Worm (Caenorhabditis elegans): ENCODE measurements around the gene zyg-9.

zyg-9 gene

ce11 chrII:8467809-8468208 is 10.2 kb downstream of the zyg-9 start, which contains the start of gene M05D6.2:
TSS of gene M05D6.2 (plus strand) at chrII:8468109.
- no peak for TF ChIP-seq bed-3 (GFP tag; optimal IDR thresholded peaks at IDR 0.05)
- no peak for TF ChIP-seq ham-2 (GFP tag; optimal IDR thresholded peaks at IDR 0.05)
- TF ChIP-seq blmp-1 (tag; optimal IDR thresholded peaks at IDR 0.05): no peak
- TF ChIP-seq M03D4.4 (tag; optimal IDR thresholded peaks at IDR 0.05): no peak
- no peak for TF ChIP-seq lsy-2 (tag; optimal IDR thresholded peaks at IDR 0.05)
- TF ChIP-seq ztf-11 (tag; optimal IDR thresholded peaks at IDR 0.05): no peak
- no peak for TF ChIP-seq ces-1 (GFP tag; optimal IDR thresholded peaks at IDR 0.05)
- TF ChIP-seq ceh-43 (GFP tag; optimal IDR thresholded peaks at IDR 0.05): no peak
- no peak for TF ChIP-seq nhr-12 (tag; optimal IDR thresholded peaks at IDR 0.05)
- no peak for TF ChIP-seq elt-1 (tag; optimal IDR thresholded peaks at IDR 0.05; ENCODE audit: borderline replicate concordance, insufficient read depth)
- no peak for TF ChIP-seq tbx-8 (GFP tag; optimal IDR thresholded peaks at IDR 0.05)
- TF ChIP-seq lin-13 (tag; optimal IDR thresholded peaks at IDR 0.05): no peak
- no peak for TF ChIP-seq unc-62 (GFP tag; optimal IDR thresholded peaks at IDR 0.05)
- no peak for TF ChIP-seq unc-39 (tag; optimal IDR thresholded peaks at IDR 0.05)
- TF ChIP-seq nhr-28 (tag; optimal IDR thresholded peaks at IDR 0.05): no peak

DNA sequence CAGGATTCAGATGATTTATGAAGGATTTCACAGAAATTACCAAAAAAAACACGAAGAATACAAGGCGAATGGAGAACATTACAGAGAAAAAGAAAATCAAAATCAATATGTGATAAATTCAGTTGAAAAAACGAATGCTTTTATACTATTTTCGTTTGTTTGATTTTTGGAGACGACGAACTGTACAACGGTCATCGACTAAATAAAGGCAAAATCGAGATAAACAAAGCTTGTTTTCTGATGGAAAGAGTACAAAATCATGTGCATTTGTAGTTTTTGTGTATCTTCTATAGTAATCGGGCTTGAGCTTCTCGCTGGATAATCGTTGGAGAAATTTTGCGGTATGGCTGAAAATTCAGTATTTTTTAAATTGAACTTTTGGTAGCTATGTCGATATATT is 13.5 kb downstream of the zyg-9 start, which contains the start of gene M05D6.8:
M05D6.8 (minus strand) TSS at position 101 of the 400 bp plus-strand sequence.
- TF ChIP-seq elt-3 (tag; optimal IDR thresholded peaks at IDR 0.05): no peak
- no peak for TF ChIP-seq sem-2 (GFP tag; optimal IDR thresholded peaks at IDR 0.05)
- TF ChIP-seq ceh-83 (GFP tag; optimal IDR thresholded peaks at IDR 0.05): no peak
- no peak for TF ChIP-seq M03D4.4 (tag; optimal IDR thresholded peaks at IDR 0.05)
- no peak for TF ChIP-seq nhr-2 (tag; optimal IDR thresholded peaks at IDR 0.05)
- TF ChIP-seq nhr-237 (tag; optimal IDR thresholded peaks at IDR 0.05): no peak
- TF ChIP-seq ham-2 (GFP tag; optimal IDR thresholded peaks at IDR 0.05): no peak
- no peak for TF ChIP-seq bed-3 (GFP tag; optimal IDR thresholded peaks at IDR 0.05)
- no peak for TF ChIP-seq zip-8 (tag; optimal IDR thresholded peaks at IDR 0.05)
- no peak for TF ChIP-seq unc-120 (tag; optimal IDR thresholded peaks at IDR 0.05; ENCODE audit: poor library complexity, severe bottlenecking)
- no peak for TF ChIP-seq snpc-4 (tag; optimal IDR thresholded peaks at IDR 0.05)
- no peak for TF ChIP-seq tbx-8 (GFP tag; optimal IDR thresholded peaks at IDR 0.05)
- TF ChIP-seq drap-1 (GFP tag; optimal IDR thresholded peaks at IDR 0.05): no peak
- no peak for TF ChIP-seq blmp-1 (tag; optimal IDR thresholded peaks at IDR 0.05)
- no peak for TF ChIP-seq ztf-11 (tag; optimal IDR thresholded peaks at IDR 0.05)
- TF ChIP-seq sptf-1 (tag; optimal IDR thresholded peaks at IDR 0.05): no peak
- no peak for TF ChIP-seq ces-1 (GFP tag; optimal IDR thresholded peaks at IDR 0.05)
- no peak for TF ChIP-seq nhr-76 (tag; optimal IDR thresholded peaks at IDR 0.05)

ce11 chrII:8472916-8473315 is 15.3 kb downstream of the zyg-9 start:
- TF ChIP-seq cnd-1 (tag; optimal IDR thresholded peaks at IDR 0.05) (no peak), nhr-76 (tag; optimal IDR thresholded peaks at IDR 0.05) (no peak), mls-2 (tag; optimal IDR thresholded peaks at IDR 0.05) (no peak), unc-120 (tag; optimal IDR thresholded peaks at IDR 0.05; ENCODE audit: poor library complexity, severe bottlenecking) (no peak), elt-1 (tag; optimal IDR thresholded peaks at IDR 0.05; ENCODE audit: borderline replicate concordance, insufficient read depth) (no peak), lsy-2 (tag; optimal IDR thresholded peaks at IDR 0.05) (no peak), ceh-83 (GFP tag; optimal IDR thresholded peaks at IDR 0.05) (no peak), pha-4 (tag; optimal IDR thresholded peaks at IDR 0.05) (no peak), tbx-8 (GFP tag; optimal IDR thresholded peaks at IDR 0.05) (no peak), ham-2 (GFP tag; optimal IDR thresholded peaks at IDR 0.05) (no peak)

- no peak for TF ChIP-seq ham-2 (GFP tag; optimal IDR thresholded peaks at IDR 0.05)
- no peak for TF ChIP-seq nhr-28 (tag; optimal IDR thresholded peaks at IDR 0.05)
- no peak for TF ChIP-seq sptf-1 (tag; optimal IDR thresholded peaks at IDR 0.05)
- TF ChIP-seq sem-2 (GFP tag; optimal IDR thresholded peaks at IDR 0.05): no peak
- TF ChIP-seq lsy-2 (tag; optimal IDR thresholded peaks at IDR 0.05): no peak
- TF ChIP-seq nhr-237 (tag; optimal IDR thresholded peaks at IDR 0.05): no peak
- TF ChIP-seq lin-13 (tag; optimal IDR thresholded peaks at IDR 0.05): no peak
- TF ChIP-seq tbx-8 (GFP tag; optimal IDR thresholded peaks at IDR 0.05): no peak
- TF ChIP-seq elt-3 (tag; optimal IDR thresholded peaks at IDR 0.05): no peak
- no peak for TF ChIP-seq elt-1 (tag; optimal IDR thresholded peaks at IDR 0.05; ENCODE audit: borderline replicate concordance, insufficient read depth)
- TF ChIP-seq nhr-76 (tag; optimal IDR thresholded peaks at IDR 0.05): no peak
- TF ChIP-seq lin-32 (GFP tag; optimal IDR thresholded peaks at IDR 0.05): no peak
- no peak for TF ChIP-seq ztf-11 (tag; optimal IDR thresholded peaks at IDR 0.05)
Measured at ce11 chrII:8475306-8475822, 17.7 kb downstream of the zyg-9 start, which contains the start of the genes M05D6.1 and M05D6.3. TSS of gene M05D6.1 (minus strand) at chrII:8475406. TSS of gene M05D6.3 (plus strand) at chrII:8475772.

DNA sequence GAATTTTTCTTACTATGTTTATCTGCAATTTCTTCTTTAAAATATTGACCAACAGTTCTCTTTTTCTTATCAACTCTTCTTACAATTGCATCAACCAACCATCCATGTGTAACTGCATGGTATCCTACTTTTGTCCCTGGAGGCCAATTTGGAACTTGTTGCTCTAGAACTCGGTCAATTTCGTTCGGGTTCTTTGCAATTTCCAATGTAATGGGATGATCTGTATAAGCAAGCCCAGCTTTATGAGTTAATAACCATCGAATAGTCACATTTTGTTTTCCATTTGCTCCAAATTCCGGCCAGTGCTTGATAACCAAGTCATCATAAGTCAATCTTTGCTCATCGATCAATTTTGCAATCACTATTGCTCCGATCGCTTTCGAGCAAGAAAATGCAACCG is 21.7 kb downstream of the zyg-9 start:
- TF ChIP-seq mep-1 (tag; optimal IDR thresholded peaks at IDR 0.05) (no peak), blmp-1 (tag; optimal IDR thresholded peaks at IDR 0.05) (no peak), lin-13 (tag; optimal IDR thresholded peaks at IDR 0.05) (no peak), flh-1 (GFP tag; optimal IDR thresholded peaks at IDR 0.05) (no peak), pha-4 (tag; optimal IDR thresholded peaks at IDR 0.05) (no peak), elt-1 (tag; optimal IDR thresholded peaks at IDR 0.05; ENCODE audit: borderline replicate concordance, insufficient read depth) (no peak), nhr-28 (tag; optimal IDR thresholded peaks at IDR 0.05) (no peak), drap-1 (GFP tag; optimal IDR thresholded peaks at IDR 0.05) (no peak), nhr-2 (tag; optimal IDR thresholded peaks at IDR 0.05) (no peak), nhr-237 (tag; optimal IDR thresholded peaks at IDR 0.05) (no peak)

All from whole organism, mixed stage, embryonic.